Fruit fly (Drosophila melanogaster) whole organism, embryonic: ENCODE data around the gene por.

Experiments used
- ATbp ChIP-seq: fragments of 200-800 bp; sonication (Bioruptor generic); optimal IDR thresholded peaks from 2 replicates; lab custom pipeline; 2017; ENCODE audit warnings: missing biosample characterization, mild to moderate bottlenecking, missing genetic modification characterization, missing genetic modification reagents
- Antp ChIP-seq: fragments of 200-800 bp; sonication (Bioruptor generic); optimal IDR thresholded peaks from 3 replicates; lab custom pipeline; 2016; ENCODE audit warnings: missing biosample characterization, missing genetic modification characterization
- CG10462 ChIP-seq: fragments of 200-800 bp; sonication (Bioruptor generic); optimal IDR thresholded peaks from 2 replicates; lab custom pipeline; 2016; ENCODE audit warnings: missing biosample characterization, missing genetic modification characterization
- CG3995 ChIP-seq: fragments of 200-800 bp; sonication (Bioruptor generic); optimal IDR thresholded peaks from 3 replicates; lab custom pipeline; 2016; ENCODE audit warnings: missing biosample characterization, missing genetic modification characterization
- CHES-1-like ChIP-seq: fragments of 200-800 bp; sonication (Bioruptor generic); optimal IDR thresholded peaks from 2 replicates; lab custom pipeline; 2016; ENCODE audit warnings: missing biosample characterization, missing genetic modification characterization
- Dip3 ChIP-seq: fragments of 200-800 bp; sonication (Bioruptor generic); optimal IDR thresholded peaks from 3 replicates; lab custom pipeline; 2016; ENCODE audit warnings: missing biosample characterization, missing genetic modification characterization
- PHDP ChIP-seq: fragments of 200-800 bp; sonication (Bioruptor generic); optimal IDR thresholded peaks from 3 replicates; lab custom pipeline; 2018; ENCODE audit warnings: missing biosample characterization, mild to moderate bottlenecking, missing genetic modification characterization, moderate library complexity
- caup ChIP-seq: fragments of 200-800 bp; sonication (Bioruptor generic); optimal IDR thresholded peaks from 3 replicates; lab custom pipeline; 2017; ENCODE audit warnings: missing biosample characterization, mild to moderate bottlenecking, missing genetic modification characterization, moderate library complexity; ENCODE audit not compliant: severe bottlenecking
- dmrt99B ChIP-seq: fragments of 200-800 bp; sonication (Bioruptor generic); optimal IDR thresholded peaks from 2 replicates; lab custom pipeline; 2018; ENCODE audit warnings: missing biosample characterization, mild to moderate bottlenecking, missing genetic modification characterization, moderate library complexity
- eve ChIP-seq, 2 experiments: fragments of >200 bp; optimal IDR thresholded peaks; 2 replicates each; lab custom pipeline; 2017; ENCODE audit warnings: missing biosample characterization in 2 of 2, missing genetic modification characterization in 2 of 2
- hth ChIP-seq: fragments of >200 bp; optimal IDR thresholded peaks from 2 replicates; lab custom pipeline; 2017; ENCODE audit warnings: inconsistent platforms
- kay ChIP-seq: fragments of 200-800 bp; sonication (Bioruptor generic); optimal IDR thresholded peaks from 2 replicates; lab custom pipeline; 2016; ENCODE audit warnings: missing biosample characterization, missing genetic modification characterization
- nerfin-2 ChIP-seq: fragments of 200-800 bp; sonication (Bioruptor generic); IDR thresholded peaks from 2 replicates; pipeline ENCODE4 v1.3.6; 2022; ENCODE audit warnings: missing biosample characterization, missing genetic modification characterization; ENCODE audit not compliant: partially characterized antibody
- slp2 ChIP-seq: fragments of 200-800 bp; sonication (Bioruptor generic); optimal IDR thresholded peaks from 2 replicates; lab custom pipeline; 2016; ENCODE audit warnings: missing biosample characterization, missing genetic modification characterization

DNA sequence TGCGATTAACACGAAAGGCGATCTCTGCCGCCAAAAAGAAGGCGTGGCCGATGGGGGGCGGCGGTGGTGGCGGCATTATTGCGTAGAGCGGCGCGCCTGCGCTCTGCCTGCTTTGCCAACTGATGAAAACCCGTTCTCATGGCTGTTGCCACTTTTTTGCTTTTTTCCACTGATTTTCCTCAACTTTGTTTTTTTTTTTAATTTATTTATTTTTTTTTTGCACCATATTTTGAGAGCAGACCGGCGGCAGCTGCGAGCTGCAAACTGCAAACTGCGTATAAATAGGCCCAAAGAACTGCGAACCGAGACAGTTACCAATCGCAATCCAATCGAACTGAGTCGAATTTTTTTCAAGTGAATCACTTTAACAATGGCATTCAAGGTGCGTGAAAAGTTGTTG, 42.5 kb upstream of the por start, which contains the start of gene CG42323:
- no peak for TF ChIP-seq eve (GFP tag; optimal IDR thresholded peaks at IDR 0.05; lab: Kevin White, UChicago)
- no peak for TF ChIP-seq PHDP
- TF ChIP-seq Antp (GFP tag; lab: Kevin White, UChicago) = no peak
- TF ChIP-seq caup (GFP tag; lab: Kevin White, UChicago) = no peak
- TF ChIP-seq nerfin-2 (GFP tag; lab: Robert Waterston, UW) = no peak
- TF ChIP-seq ATbp (GFP tag; lab: Kevin White, UChicago) = no peak
- TF ChIP-seq slp2 = no peak
- TF ChIP-seq dmrt99B (tag; lab: Kevin White, UChicago) = no peak
- no peak for TF ChIP-seq Dip3
- no peak for TF ChIP-seq kay (GFP tag; lab: Kevin White, UChicago)
- TF ChIP-seq CG10462 (GFP tag; lab: Kevin White, UChicago) = no peak
- no peak for TF ChIP-seq hth (lab: Kevin White, UChicago)
- TF ChIP-seq CHES-1-like = no peak
- TF ChIP-seq CG3995 (GFP tag; lab: Kevin White, UChicago) = no peak
